Fruit fly (Drosophila melanogaster): ENCODE results near the gene Rph.

Gene Rph

DNA sequence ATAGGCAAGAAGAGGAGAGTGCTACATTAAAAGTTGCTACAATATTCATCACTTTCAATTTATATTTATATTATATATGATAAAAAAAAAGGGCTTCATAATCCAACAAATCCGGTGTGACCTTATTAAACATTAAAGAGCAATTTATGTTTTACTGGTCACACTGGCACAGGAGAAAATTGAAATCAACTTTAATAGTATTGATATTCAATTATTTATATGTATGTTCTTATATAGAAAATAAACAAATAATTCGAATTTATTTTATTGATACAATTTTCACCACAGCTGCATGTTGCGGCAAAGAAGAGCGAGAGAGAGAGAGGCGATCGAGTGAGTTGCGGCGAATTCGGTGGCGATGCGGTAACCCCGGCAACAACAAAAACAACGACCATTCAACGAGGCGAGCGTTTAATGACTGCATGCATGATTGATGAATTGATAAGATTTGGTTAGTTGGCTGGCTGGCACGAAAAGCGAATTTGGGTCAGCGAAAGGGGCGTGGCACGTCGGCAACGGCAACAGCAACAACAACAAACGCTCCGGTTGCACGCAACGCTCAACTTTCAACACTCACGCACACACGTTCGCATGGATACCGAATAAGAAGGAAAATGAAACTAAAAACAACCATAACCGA lies 28.1 kb downstream of the Rph start (continued):
- TF ChIP-seq dm (GFP tag; optimal IDR thresholded peaks at IDR 0.05) (no peak), emc (GFP tag; optimal IDR thresholded peaks at IDR 0.05) (no peak), CG10431 (GFP tag; optimal IDR thresholded peaks at IDR 0.05) (no peak), CG7357 (GFP tag; IDR thresholded peaks at IDR 0.05) (no peak), slbo (GFP tag; IDR thresholded peaks at IDR 0.05) (no peak), CG33557 (GFP tag; optimal IDR thresholded peaks at IDR 0.05) (no peak), toy (GFP tag; IDR thresholded peaks at IDR 0.05) (no peak), ase (GFP tag; IDR thresholded peaks at IDR 0.05) (no peak), ap (GFP tag; IDR thresholded peaks at IDR 0.05) (no peak), tap (tag; optimal IDR thresholded peaks at IDR 0.05) (no peak), CG1832 (GFP tag; optimal IDR thresholded peaks at IDR 0.05) (no peak), MESR4 (GFP tag; optimal IDR thresholded peaks at IDR 0.05) (no peak), CG8281 (tag; optimal IDR thresholded peaks at IDR 0.05) (peak; percentile 99), zfh2 (GFP tag; optimal IDR thresholded peaks at IDR 0.05) (no peak), MTF-1 (GFP tag; optimal IDR thresholded peaks at IDR 0.05; ENCODE audit: borderline replicate concordance) (no peak), kni (GFP tag; optimal IDR thresholded peaks at IDR 0.05) (peak; percentile 57), pfk (GFP tag; optimal IDR thresholded peaks at IDR 0.05) (no peak), D19A (tag; optimal IDR thresholded peaks at IDR 0.05) (peak; percentile 11), Pdp1 (GFP tag; optimal IDR thresholded peaks at IDR 0.05) (peak in 1 of 2 experiments; percentile 91), bcd (GFP tag; optimal IDR thresholded peaks at IDR 0.05) (no peak), CkIIα-i1 (GFP tag; IDR thresholded peaks at IDR 0.05) (no peak), gfzf (GFP tag; optimal IDR thresholded peaks at IDR 0.05) (no peak), Med (GFP tag) (peak; percentile 6), sqz (GFP tag; optimal IDR thresholded peaks at IDR 0.05) (peak; percentile 20), CG4360 (GFP tag; IDR thresholded peaks at IDR 0.05) (peak; percentile 88), CG4404 (GFP tag; IDR thresholded peaks at IDR 0.05) (no peak), CG15696 (tag; optimal IDR thresholded peaks at IDR 0.05) (no peak), pnt (GFP tag; optimal IDR thresholded peaks at IDR 0.05) (no peak), Ada2b (GFP tag; IDR thresholded peaks at IDR 0.05) (no peak), CG15601 (tag; optimal IDR thresholded peaks at IDR 0.05) (peak; percentile 27), run (tag; optimal IDR thresholded peaks at IDR 0.05) (no peak), Drgx (GFP tag; IDR thresholded peaks at IDR 0.05) (no peak), Ets65A (GFP tag) (peak; percentile 72), dati (GFP tag; IDR thresholded peaks at IDR 0.05) (no peak), ewg (GFP tag; optimal IDR thresholded peaks at IDR 0.05) (no peak), Taf1 (GFP tag; IDR thresholded peaks at IDR 0.05) (no peak), Sox100B (GFP tag; optimal IDR thresholded peaks at IDR 0.05) (peak; percentile 3), Doc2 (GFP tag; IDR thresholded peaks at IDR 0.05) (no peak), CG13296 (GFP tag; optimal IDR thresholded peaks at IDR 0.05) (no peak), CG2202 (tag; optimal IDR thresholded peaks at IDR 0.05) (no peak), CrebB (tag; optimal IDR thresholded peaks at IDR 0.05) (no peak), chm (GFP tag; IDR thresholded peaks at IDR 0.05) (peak; percentile 53; the same call in 1 of the 2 replicates), Mad (GFP tag; optimal IDR thresholded peaks at IDR 0.05) (no peak), amos (GFP tag; IDR thresholded peaks at IDR 0.05; ENCODE audit: partially characterized antibody) (no peak), Sry-β (GFP tag; optimal IDR thresholded peaks at IDR 0.05) (no peak), Spps (tag; optimal IDR thresholded peaks at IDR 0.05) (no peak), twi (tag; optimal IDR thresholded peaks at IDR 0.05) (no peak), unpg (GFP tag; optimal IDR thresholded peaks at IDR 0.05) (no peak), pum (GFP tag; optimal IDR thresholded peaks at IDR 0.05) (no peak), NfI (GFP tag; optimal IDR thresholded peaks at IDR 0.05) (no peak), GATAe (GFP tag; conservative IDR thresholded peaks at IDR 0.05) (no peak)

Measured in whole organism, embryonic.